Fruit fly (Drosophila melanogaster) whole organism, embryonic: ENCODE data around the gene CG5506.

ENCODE experiments used
- Ada2b ChIP-seq: fragments of 200-800 bp; sonication (Bioruptor generic); IDR thresholded peaks from 2 replicates; pipeline ENCODE4 v1.3.6; 2022; ENCODE audit warnings: missing biosample characterization, missing genetic modification characterization
- Adf1 ChIP-seq: fragments of 200-800 bp; sonication (Bioruptor generic); IDR thresholded peaks from 2 replicates; pipeline ENCODE4 v1.3.6; 2022; ENCODE audit warnings: missing biosample characterization, missing genetic modification characterization
- BtbVII ChIP-seq: fragments of 200-800 bp; sonication (Bioruptor generic); optimal IDR thresholded peaks from 3 replicates; lab custom pipeline; 2017; ENCODE audit warnings: missing biosample characterization, mild to moderate bottlenecking, missing genetic modification characterization
- CG10321 ChIP-seq: fragments of 200-800 bp; sonication (Bioruptor generic); IDR thresholded peaks from 2 replicates; pipeline ENCODE4 v1.3.6; 2022; ENCODE audit warnings: missing biosample characterization, missing genetic modification characterization
- CG11695 ChIP-seq: fragments of 200-800 bp; sonication (Bioruptor generic); IDR thresholded peaks from 3 replicates; pipeline ENCODE4 v1.3.6; 2022; ENCODE audit warnings: missing biosample characterization, missing genetic modification characterization
- CG12219 ChIP-seq: fragments of 200-800 bp; sonication (Bioruptor generic); optimal IDR thresholded peaks from 3 replicates; lab custom pipeline; 2018; ENCODE audit warnings: missing biosample characterization, mild to moderate bottlenecking, missing genetic modification characterization
- CG12391 ChIP-seq: fragments of 200-800 bp; sonication (Bioruptor generic); optimal IDR thresholded peaks from 3 replicates; lab custom pipeline; 2018; ENCODE audit warnings: missing biosample characterization, mild to moderate bottlenecking, missing genetic modification characterization, moderate library complexity
- CG13775 ChIP-seq: fragments of 200-800 bp; sonication (Bioruptor generic); optimal IDR thresholded peaks from 3 replicates; lab custom pipeline; 2017; ENCODE audit warnings: missing biosample characterization, mild to moderate bottlenecking, missing genetic modification characterization
- CG15269 ChIP-seq: fragments of 200-800 bp; sonication (Bioruptor generic); optimal IDR thresholded peaks from 2 replicates; lab custom pipeline; 2018; ENCODE audit warnings: missing biosample characterization, mild to moderate bottlenecking, missing genetic modification characterization, moderate library complexity
- CG15601 ChIP-seq: fragments of 200-800 bp; sonication (Bioruptor generic); optimal IDR thresholded peaks from 3 replicates; lab custom pipeline; 2019; ENCODE audit warnings: missing biosample characterization, mild to moderate bottlenecking, missing genetic modification characterization, moderate library complexity
- CG17328 ChIP-seq: fragments of 200-800 bp; sonication (Bioruptor generic); IDR thresholded peaks from 2 replicates; pipeline ENCODE4 v1.3.6; 2022; ENCODE audit warnings: missing biosample characterization, missing genetic modification characterization
- CG17568 ChIP-seq: fragments of 200-800 bp; sonication (Bioruptor generic); optimal IDR thresholded peaks from 2 replicates; lab custom pipeline; 2018; ENCODE audit warnings: missing biosample characterization, mild to moderate bottlenecking, missing genetic modification characterization, moderate library complexity
- CG17912 ChIP-seq: fragments of 200-800 bp; sonication (Bioruptor generic); optimal IDR thresholded peaks from 2 replicates; lab custom pipeline; 2018; ENCODE audit warnings: missing biosample characterization, mild to moderate bottlenecking, missing genetic modification characterization
- CG2199 ChIP-seq: fragments of 200-800 bp; sonication (Bioruptor generic); IDR thresholded peaks from 3 replicates; pipeline ENCODE4 v1.3.6; 2022; ENCODE audit warnings: missing biosample characterization, missing genetic modification characterization
- CG30403 ChIP-seq: fragments of 200-800 bp; sonication (Bioruptor generic); optimal IDR thresholded peaks from 3 replicates; lab custom pipeline; 2016; ENCODE audit warnings: missing biosample characterization, missing genetic modification characterization
- CG31224 ChIP-seq: fragments of 200-800 bp; sonication (Bioruptor generic); IDR thresholded peaks from 2 replicates; pipeline ENCODE4 v1.3.6; 2022; ENCODE audit warnings: missing biosample characterization, missing genetic modification characterization
- CG3163 ChIP-seq: fragments of 200-800 bp; sonication (Bioruptor generic); optimal IDR thresholded peaks from 3 replicates; lab custom pipeline; 2016; ENCODE audit warnings: missing biosample characterization, missing genetic modification characterization
- CG33213 ChIP-seq: fragments of 200-800 bp; sonication (Bioruptor generic); optimal IDR thresholded peaks from 3 replicates; lab custom pipeline; 2016; ENCODE audit warnings: missing biosample characterization, missing genetic modification characterization
- CG3407 ChIP-seq: fragments of 200-800 bp; sonication (Bioruptor generic); optimal IDR thresholded peaks from 2 replicates; lab custom pipeline; 2018; ENCODE audit warnings: missing biosample characterization, mild to moderate bottlenecking, missing genetic modification characterization
- CG4404 ChIP-seq: fragments of 200-800 bp; sonication (Bioruptor generic); IDR thresholded peaks from 2 replicates; pipeline ENCODE4 v1.3.6; 2022; ENCODE audit warnings: missing biosample characterization, missing genetic modification characterization
- CG7987 ChIP-seq: fragments of 200-800 bp; sonication (Bioruptor generic); optimal IDR thresholded peaks from 2 replicates; lab custom pipeline; 2018; ENCODE audit warnings: missing biosample characterization, mild to moderate bottlenecking, missing genetic modification characterization, moderate library complexity
- CG9215 ChIP-seq: fragments of 200-800 bp; sonication (Bioruptor generic); IDR thresholded peaks from 2 replicates; pipeline ENCODE4 v1.3.6; 2022; ENCODE audit warnings: missing biosample characterization, missing genetic modification characterization
- CG9609 ChIP-seq: fragments of 200-800 bp; sonication (Bioruptor generic); optimal IDR thresholded peaks from 3 replicates; lab custom pipeline; 2016; ENCODE audit warnings: missing biosample characterization, missing genetic modification characterization
- CG9797 ChIP-seq: fragments of 200-800 bp; sonication (Bioruptor generic); optimal IDR thresholded peaks from 3 replicates; lab custom pipeline; 2018; ENCODE audit warnings: missing biosample characterization, mild to moderate bottlenecking, missing genetic modification characterization
- CG9876 ChIP-seq: fragments of 200-800 bp; sonication (Bioruptor generic); optimal IDR thresholded peaks from 2 replicates; lab custom pipeline; 2016; ENCODE audit warnings: missing biosample characterization, missing genetic modification characterization
- CrebB ChIP-seq: fragments of 200-800 bp; sonication (Bioruptor generic); optimal IDR thresholded peaks from 3 replicates; lab custom pipeline; 2018; ENCODE audit warnings: missing biosample characterization, mild to moderate bottlenecking, missing genetic modification characterization
- D19A ChIP-seq: fragments of 200-800 bp; optimal IDR thresholded peaks from 3 replicates; lab custom pipeline; 2019; ENCODE audit warnings: missing biosample characterization, mild to moderate bottlenecking, missing genetic modification characterization, moderate library complexity
- Dek ChIP-seq: fragments of 200-800 bp; sonication (Bioruptor generic); optimal IDR thresholded peaks from 3 replicates; lab custom pipeline; 2019; ENCODE audit warnings: missing biosample characterization, mild to moderate bottlenecking, missing genetic modification characterization, moderate library complexity
- HHEX ChIP-seq: fragments of 200-800 bp; sonication (Bioruptor generic); optimal IDR thresholded peaks from 3 replicates; lab custom pipeline; 2017; ENCODE audit warnings: missing biosample characterization, mild to moderate bottlenecking, missing genetic modification characterization, missing genetic modification reagents
- Hr3 ChIP-seq: fragments of 200-800 bp; sonication (Bioruptor generic); optimal IDR thresholded peaks from 3 replicates; lab custom pipeline; 2016; ENCODE audit warnings: missing biosample characterization, missing genetic modification characterization
- Oaz ChIP-seq: fragments of 200-800 bp; sonication (Bioruptor generic); IDR thresholded peaks from 2 replicates; pipeline ENCODE4 v1.3.6; 2022; ENCODE audit warnings: missing biosample characterization, missing genetic modification characterization
- Rfx ChIP-seq: fragments of 200-800 bp; sonication (Bioruptor generic); IDR thresholded peaks from 2 replicates; pipeline ENCODE4 v1.3.6; 2022; ENCODE audit warnings: missing biosample characterization, missing genetic modification characterization
- bigmax ChIP-seq: fragments of 200-800 bp; sonication (Bioruptor generic); optimal IDR thresholded peaks from 2 replicates; lab custom pipeline; 2018; ENCODE audit warnings: missing biosample characterization, mild to moderate bottlenecking, missing genetic modification characterization
- bsh ChIP-seq, 2 experiments: fragments of 200-800 bp; sonication (Bioruptor generic); optimal IDR thresholded peaks; 2 replicates each; lab custom pipeline; 2017 to 2018; ENCODE audit warnings: mild to moderate bottlenecking in 2 of 2, missing biosample characterization in 2 of 2, missing genetic modification characterization in 2 of 2, moderate library complexity in 1 of 2
- cato ChIP-seq: fragments of 200-800 bp; sonication (Bioruptor generic); optimal IDR thresholded peaks from 2 replicates; lab custom pipeline; 2016; ENCODE audit warnings: missing biosample characterization, missing genetic modification characterization, borderline replicate concordance
- chm ChIP-seq: fragments of 200-800 bp; sonication (Bioruptor generic); IDR thresholded peaks from 2 replicates; pipeline ENCODE4 v1.3.6; 2022; ENCODE audit warnings: missing biosample characterization, missing genetic modification characterization
- emc ChIP-seq: fragments of 200-800 bp; sonication (Bioruptor generic); optimal IDR thresholded peaks from 2 replicates; lab custom pipeline; 2016; ENCODE audit warnings: missing biosample characterization, missing genetic modification characterization
- esg ChIP-seq: fragments of 200-800 bp; sonication (Bioruptor generic); conservative IDR thresholded peaks from 2 replicates; pipeline ENCODE4 v1.3.6; 2022; ENCODE audit warnings: missing biosample characterization, missing genetic modification characterization
- gem ChIP-seq: fragments of 200-800 bp; sonication (Bioruptor generic); optimal IDR thresholded peaks from 2 replicates; lab custom pipeline; 2019; ENCODE audit warnings: missing biosample characterization, mild to moderate bottlenecking, missing genetic modification characterization, moderate library complexity
- gfzf ChIP-seq: fragments of 200-800 bp; sonication (Bioruptor generic); optimal IDR thresholded peaks from 2 replicates; lab custom pipeline; 2016; ENCODE audit warnings: missing biosample characterization, mild to moderate bottlenecking, missing genetic modification characterization, moderate library complexity
- gt ChIP-seq: fragments of 200-800 bp; sonication (Bioruptor generic); IDR thresholded peaks from 2 replicates; pipeline ENCODE4 v1.3.6; 2022; ENCODE audit warnings: missing biosample characterization, missing genetic modification characterization
- hth ChIP-seq: fragments of >200 bp; optimal IDR thresholded peaks from 2 replicates; lab custom pipeline; 2017; ENCODE audit warnings: inconsistent platforms
- jumu ChIP-seq: fragments of 200-800 bp; sonication (Bioruptor generic); optimal IDR thresholded peaks from 3 replicates; lab custom pipeline; 2016; ENCODE audit warnings: missing biosample characterization, missing genetic modification characterization
- lov ChIP-seq, 2 experiments: fragments of 200-800 bp in 1 of 2; fragments of >200 bp in 1 of 2; sonication (Bioruptor generic) in 1 of 2; IDR thresholded peaks in 1 of 2; optimal IDR thresholded peaks in 1 of 2; 2 replicates in 1 of 2; 3 replicates in 1 of 2; pipeline versions ENCODE4 v1.3.6 to Lab custom; 2017 to 2022; ENCODE audit warnings: missing biosample characterization in 1 of 2, missing genetic modification characterization in 1 of 2
- mld ChIP-seq: fragments of 200-800 bp; sonication (Bioruptor generic); IDR thresholded peaks from 3 replicates; pipeline ENCODE4 v1.3.6; 2022; ENCODE audit warnings: missing biosample characterization, missing genetic modification characterization; ENCODE audit not compliant: partially characterized antibody
- oc ChIP-seq: fragments of 200-800 bp; sonication (Bioruptor generic); optimal IDR thresholded peaks from 2 replicates; lab custom pipeline; 2018; ENCODE audit warnings: missing biosample characterization, mild to moderate bottlenecking, missing genetic modification characterization, moderate library complexity
- schlank ChIP-seq: fragments of 200-800 bp; sonication (Bioruptor generic); optimal IDR thresholded peaks from 2 replicates; lab custom pipeline; 2018; ENCODE audit warnings: missing biosample characterization, mild to moderate bottlenecking, missing genetic modification characterization
- sens ChIP-seq: fragments of 200-800 bp; sonication (Bioruptor generic); peaks from one replicate; lab custom pipeline; 2016; ENCODE audit warnings: missing biosample characterization, missing genetic modification characterization
- sim ChIP-seq: fragments of 200-800 bp; sonication (Bioruptor generic); IDR thresholded peaks from 2 replicates; pipeline ENCODE4 v1.3.6; 2022; ENCODE audit warnings: missing biosample characterization, missing genetic modification characterization
- tin ChIP-seq: fragments of 200-800 bp; sonication (Bioruptor generic); optimal IDR thresholded peaks from 3 replicates; lab custom pipeline; 2016; ENCODE audit warnings: missing biosample characterization, missing genetic modification characterization
- vfl ChIP-seq: fragments of 200-800 bp; sonication (Bioruptor generic); optimal IDR thresholded peaks from 2 replicates; lab custom pipeline; 2016; ENCODE audit warnings: missing biosample characterization, missing genetic modification characterization
- wdn ChIP-seq: fragments of 200-800 bp; sonication (Bioruptor generic); IDR thresholded peaks from 2 replicates; pipeline ENCODE4 v1.3.6; 2022; ENCODE audit warnings: missing biosample characterization, missing genetic modification characterization

Gene CG5506

dm6 chr3L:17895815-17896275, 11.7 kb upstream of the CG5506 start, which contains the start of gene Tsp74F (continued):
- TF ChIP-seq CG7987 (GFP tag; lab: Kevin White, UChicago) (no peak), bigmax (no peak), D19A (tag; lab: Kevin White, UChicago) (no peak), vfl (GFP tag; lab: Kevin White, UChicago) (no peak), sim (GFP tag; lab: Robert Waterston, UW) (no peak), Adf1 (GFP tag; lab: Robert Waterston, UW) (no peak), CG15269 (tag; lab: Kevin White, UChicago) (peak; percentile 3), gt (no peak), esg (GFP tag; lab: Robert Waterston, UW) (no peak), CG3163 (GFP tag; lab: Kevin White, UChicago) (peak; percentile 41), Rfx (no peak), BtbVII (GFP tag; lab: Kevin White, UChicago) (no peak), oc (tag; lab: Kevin White, UChicago) (peak; percentile 61), cato (GFP tag; lab: Kevin White, UChicago) (no peak), CG10321 (GFP tag; lab: Robert Waterston, UW) (no peak), CG9215 (GFP tag; lab: Robert Waterston, UW) (no peak), wdn (GFP tag; lab: Robert Waterston, UW) (no peak), CG12391 (tag; lab: Kevin White, UChicago) (no peak), mld (GFP tag; lab: Robert Waterston, UW) (no peak), CG9797 (no peak), CG11695 (0 out of 3 replicates have a peak, but pooled peaks have one; percentile 16), CG17912 (no peak), chm (no peak), Oaz (no peak), Dek (no peak), CG3407 (no peak), Ada2b (GFP tag; lab: Robert Waterston, UW) (no peak), bsh (GFP tag; optimal IDR thresholded peaks at IDR 0.05; lab: Kevin White, UChicago) (no peak), jumu (GFP tag; lab: Kevin White, UChicago) (no peak), sens (GFP tag; lab: Kevin White, UChicago) (peak; percentile 76), CG4404 (GFP tag; lab: Robert Waterston, UW) (no peak), CG2199 (GFP tag; lab: Robert Waterston, UW) (no peak), CG9876 (GFP tag; lab: Kevin White, UChicago) (no peak), CG13775 (no peak), schlank (tag; lab: Kevin White, UChicago) (no peak), CG31224 (GFP tag; lab: Robert Waterston, UW) (no peak), gem (tag; lab: Kevin White, UChicago) (no peak), tin (GFP tag; lab: Kevin White, UChicago) (no peak), CG30403 (GFP tag; lab: Kevin White, UChicago) (no peak), hth (lab: Kevin White, UChicago) (no peak), CG9609 (GFP tag; lab: Kevin White, UChicago) (no peak), gfzf (GFP tag; lab: Kevin White, UChicago) (no peak), CG17568 (peak; percentile 43), lov (optimal IDR thresholded peaks at IDR 0.05; lab: Kevin White, UChicago) (no peak), lov (GFP tag; IDR thresholded peaks at IDR 0.05; lab: Robert Waterston, UW) (no peak), CrebB (tag; lab: Kevin White, UChicago) (peak; percentile 27), emc (no peak), CG33213 (GFP tag; lab: Kevin White, UChicago) (no peak), Hr3 (GFP tag; lab: Kevin White, UChicago) (no peak), CG12219 (GFP tag; lab: Kevin White, UChicago) (no peak), HHEX (peak; percentile 28), CG15601 (tag; lab: Kevin White, UChicago) (no peak), CG17328 (GFP tag; lab: Robert Waterston, UW) (no peak)
